Fruit fly (Drosophila melanogaster) whole organism, pupa: ENCODE results near the gene CG7115.

Experiments
- CG10348 ChIP-seq: fragments of 200-800 bp; sonication (Bioruptor generic); IDR thresholded peaks from 2 replicates; pipeline ENCODE4 v1.3.6; 2022; ENCODE audit warnings: missing biosample characterization, missing genetic modification characterization
- CG12605 ChIP-seq: fragments of 200-800 bp; sonication (Bioruptor generic); IDR thresholded peaks from 2 replicates; pipeline ENCODE4 v1.3.6; 2022; ENCODE audit warnings: missing biosample characterization, missing genetic modification characterization
- CG13204 ChIP-seq: fragments of 200-800 bp; sonication (Bioruptor generic); optimal IDR thresholded peaks from 2 replicates; lab custom pipeline; 2018; ENCODE audit warnings: missing biosample characterization, mild to moderate bottlenecking, missing genetic modification characterization, moderate library complexity
- CG14655 ChIP-seq: fragments of 200-800 bp; sonication (Bioruptor generic); optimal IDR thresholded peaks from 3 replicates; lab custom pipeline; 2017; ENCODE audit warnings: mild to moderate bottlenecking, missing biosample characterization, missing genetic modification reagents, missing genetic modification characterization
- CG15710 ChIP-seq: fragments of 200-800 bp; sonication (Bioruptor generic); optimal IDR thresholded peaks from 2 replicates; lab custom pipeline; 2018; ENCODE audit warnings: missing biosample characterization, mild to moderate bottlenecking, missing genetic modification characterization, moderate library complexity
- CG17806 ChIP-seq: fragments of 200-800 bp; sonication (Bioruptor generic); optimal IDR thresholded peaks from 2 replicates; lab custom pipeline; 2018; ENCODE audit warnings: missing biosample characterization, mild to moderate bottlenecking, missing genetic modification characterization, moderate library complexity
- CG32121 ChIP-seq: fragments of 200-800 bp; sonication (Bioruptor generic); IDR thresholded peaks from 2 replicates; pipeline ENCODE4 v1.3.6; 2022; ENCODE audit warnings: missing biosample characterization, missing genetic modification characterization
- CG34367 ChIP-seq: fragments of 200-800 bp; sonication (Bioruptor generic); optimal IDR thresholded peaks from 2 replicates; lab custom pipeline; 2018; ENCODE audit warnings: missing biosample characterization, mild to moderate bottlenecking, missing genetic modification characterization
- CG4496 ChIP-seq: fragments of 200-800 bp; sonication (Bioruptor generic); IDR thresholded peaks from 3 replicates; pipeline ENCODE4 v1.3.6; 2022; ENCODE audit warnings: missing biosample characterization, missing genetic modification characterization
- CG8159 ChIP-seq: fragments of 200-800 bp; sonication (Bioruptor generic); optimal IDR thresholded peaks from 3 replicates; lab custom pipeline; 2018; ENCODE audit warnings: missing biosample characterization, mild to moderate bottlenecking, missing genetic modification characterization, moderate library complexity
- CG8301 ChIP-seq: fragments of 200-800 bp; sonication (Bioruptor generic); optimal IDR thresholded peaks from 2 replicates; lab custom pipeline; 2018; ENCODE audit warnings: missing biosample characterization, mild to moderate bottlenecking, missing genetic modification characterization
- CG9948 ChIP-seq: fragments of 200-800 bp; sonication (Bioruptor generic); optimal IDR thresholded peaks from 2 replicates; lab custom pipeline; 2018; ENCODE audit warnings: missing biosample characterization, mild to moderate bottlenecking, missing genetic modification characterization, moderate library complexity
- D1 ChIP-seq: fragments of 200-800 bp; sonication (Bioruptor generic); optimal IDR thresholded peaks from 2 replicates; lab custom pipeline; 2018; ENCODE audit warnings: missing biosample characterization, mild to moderate bottlenecking, missing genetic modification characterization, moderate library complexity
- EcR ChIP-seq: fragments of 200-800 bp; sonication (Bioruptor generic); optimal IDR thresholded peaks from 3 replicates; lab custom pipeline; 2019; ENCODE audit warnings: missing biosample characterization, missing genetic modification characterization, mild to moderate bottlenecking, moderate library complexity, missing genetic modification reagents
- Ets98B ChIP-seq: fragments of 200-800 bp; sonication (Bioruptor generic); IDR thresholded peaks from 2 replicates; pipeline ENCODE4 v1.3.6; 2022; ENCODE audit warnings: missing biosample characterization, missing genetic modification characterization
- Pif1A ChIP-seq: fragments of 200-800 bp; sonication (Bioruptor generic); optimal IDR thresholded peaks from 3 replicates; lab custom pipeline; 2016; ENCODE audit warnings: missing biosample characterization, missing genetic modification characterization
- Pif1B ChIP-seq: fragments of 200-800 bp; sonication (Bioruptor generic); optimal IDR thresholded peaks from 3 replicates; lab custom pipeline; 2016; ENCODE audit warnings: missing biosample characterization, missing genetic modification characterization
- Snoo ChIP-seq: fragments of 200-800 bp; sonication (Bioruptor generic); optimal IDR thresholded peaks from 3 replicates; lab custom pipeline; 2017; ENCODE audit warnings: missing biosample characterization, mild to moderate bottlenecking, missing genetic modification characterization, inconsistent platforms
- fd96Ca ChIP-seq: fragments of 200-800 bp; sonication (Bioruptor generic); IDR thresholded peaks from 3 replicates; pipeline ENCODE4 v1.3.6; 2022; ENCODE audit warnings: missing biosample characterization, missing genetic modification characterization
- gl ChIP-seq: fragments of 200-800 bp; sonication (Bioruptor generic); optimal IDR thresholded peaks from 2 replicates; lab custom pipeline; 2018; ENCODE audit warnings: missing biosample characterization, mild to moderate bottlenecking, missing genetic modification characterization
- rn ChIP-seq: fragments of 200-800 bp; sonication (Bioruptor generic); IDR thresholded peaks from 2 replicates; pipeline ENCODE4 v1.3.6; 2022; ENCODE audit warnings: missing biosample characterization, missing genetic modification characterization

The CG7115 gene

dm6 chr2L:7821279-7821848 lies 413 bp downstream of the CG7115 start:
- peak; percentile 29 for TF ChIP-seq CG12605 (GFP tag; lab: Robert Waterston, UW)
- peak; percentile 39 for TF ChIP-seq D1
- TF ChIP-seq CG4496 (GFP tag; lab: Robert Waterston, UW): peak; percentile 58; the same call in 2 of the 3 replicates
- TF ChIP-seq CG34367 (tag; lab: Kevin White, UChicago): peak; percentile 17
- TF ChIP-seq CG32121 (GFP tag; lab: Robert Waterston, UW): peak; percentile 33; the same call in 1 of the 2 replicates
- peak; percentile 37 for TF ChIP-seq Snoo
- no peak for TF ChIP-seq Pif1A (GFP tag; lab: Kevin White, UChicago)
- no peak for TF ChIP-seq CG10348
- TF ChIP-seq CG13204: no peak
- peak; percentile 60 for TF ChIP-seq EcR (GFP tag; lab: Kevin White, UChicago)
- peak; percentile 70 for TF ChIP-seq fd96Ca (GFP tag; lab: Robert Waterston, UW)
- TF ChIP-seq CG8159 (tag; lab: Kevin White, UChicago): peak; percentile 7
- TF ChIP-seq CG8301 (tag; lab: Kevin White, UChicago): no peak
- peak; percentile 66 for TF ChIP-seq Pif1B
- TF ChIP-seq CG15710: peak; percentile 2
- TF ChIP-seq, all 21 proteins: peak for 11

dm6 chr2L:7827045-7828004 lies 6.4 kb downstream of the CG7115 start, which contains the start of the genes Rack1 and mts:
Gene Rack1, minus strand, starts transcription at chr2L:7827315.
Gene mts, plus strand, starts transcription at chr2L:7827650.
- TF ChIP-seq gl (tag; lab: Kevin White, UChicago) (peak; percentile 42), CG34367 (tag; lab: Kevin White, UChicago) (peak; percentile 65), Snoo (peak; percentile 86), Pif1B (peak; percentile 43), CG17806 (peak; percentile 25), D1 (no peak), Pif1A (GFP tag; lab: Kevin White, UChicago) (peak; percentile 69), CG14655 (GFP tag; lab: Kevin White, UChicago) (no peak), CG15710 (peak; percentile 54), CG13204 (no peak), EcR (GFP tag; lab: Kevin White, UChicago) (no peak), rn (GFP tag; lab: Robert Waterston, UW) (peak; percentile 43), CG12605 (GFP tag; lab: Robert Waterston, UW) (peak; percentile 77), CG8301 (tag; lab: Kevin White, UChicago) (peak; percentile 43), CG8159 (tag; lab: Kevin White, UChicago) (peak; percentile 58), CG9948 (tag; lab: Kevin White, UChicago) (peak; percentile 20), CG10348 (no peak), Ets98B (peak; percentile 63), CG4496 (GFP tag; lab: Robert Waterston, UW) (peak; percentile 88), fd96Ca (GFP tag; lab: Robert Waterston, UW) (peak; percentile 41; the same call in 1 of the 3 replicates), CG32121 (GFP tag; lab: Robert Waterston, UW) (peak; percentile 34; the same call in 1 of the 2 replicates)
- TF ChIP-seq, all 21 proteins: peak for 16

- TF ChIP-seq Pif1B: peak; percentile 38
- peak; percentile 15 for TF ChIP-seq CG34367 (tag; lab: Kevin White, UChicago)
- no peak for TF ChIP-seq D1
- TF ChIP-seq EcR (GFP tag; lab: Kevin White, UChicago): no peak
- no peak for TF ChIP-seq gl (tag; lab: Kevin White, UChicago)
- peak; percentile 51 for TF ChIP-seq CG13204
- TF ChIP-seq CG10348: no peak
- no peak for TF ChIP-seq CG9948 (tag; lab: Kevin White, UChicago)
- TF ChIP-seq Ets98B: peak; percentile 31
- TF ChIP-seq rn (GFP tag; lab: Robert Waterston, UW): no peak
- peak; percentile 18 for TF ChIP-seq Snoo
- TF ChIP-seq fd96Ca (GFP tag; lab: Robert Waterston, UW): peak; percentile 67
- TF ChIP-seq CG15710: peak; percentile 34
- TF ChIP-seq CG8159 (tag; lab: Kevin White, UChicago): peak; percentile 7
- TF ChIP-seq Pif1A (GFP tag; lab: Kevin White, UChicago): no peak
- TF ChIP-seq CG4496 (GFP tag; lab: Robert Waterston, UW): peak; percentile 73
- no peak for TF ChIP-seq CG17806
- no peak for TF ChIP-seq CG12605 (GFP tag; lab: Robert Waterston, UW)
- peak; percentile 14 for TF ChIP-seq CG8301 (tag; lab: Kevin White, UChicago)
- TF ChIP-seq CG14655 (GFP tag; lab: Kevin White, UChicago): peak; percentile 46
- peak; percentile 60 for TF ChIP-seq CG32121 (GFP tag; lab: Robert Waterston, UW)
Measured at dm6 chr2L:7828231-7828630, 7.3 kb downstream of the CG7115 start.

dm6 chr2L:7828901-7829300 lies 8.0 kb downstream of the CG7115 start:
- no peak for TF ChIP-seq Pif1B
- peak; percentile 64; the same call in 1 of the 2 replicates for TF ChIP-seq CG32121 (GFP tag; lab: Robert Waterston, UW)
- no peak for TF ChIP-seq Pif1A (GFP tag; lab: Kevin White, UChicago)
- TF ChIP-seq CG4496 (GFP tag; lab: Robert Waterston, UW): peak; percentile 47; the same call in 2 of the 3 replicates
- TF ChIP-seq fd96Ca (GFP tag; lab: Robert Waterston, UW): 0 out of 3 replicates have a peak, but pooled peaks have one; percentile 14

dm6 chr2L:7833238-7833637 lies 12.3 kb downstream of the CG7115 start:
- TF ChIP-seq Ets98B (no peak), EcR (GFP tag; lab: Kevin White, UChicago) (no peak), CG9948 (tag; lab: Kevin White, UChicago) (peak; percentile 2)
